Worm (Caenorhabditis elegans): Measurements from ENCODE around the gene wdr-48.

DNA sequence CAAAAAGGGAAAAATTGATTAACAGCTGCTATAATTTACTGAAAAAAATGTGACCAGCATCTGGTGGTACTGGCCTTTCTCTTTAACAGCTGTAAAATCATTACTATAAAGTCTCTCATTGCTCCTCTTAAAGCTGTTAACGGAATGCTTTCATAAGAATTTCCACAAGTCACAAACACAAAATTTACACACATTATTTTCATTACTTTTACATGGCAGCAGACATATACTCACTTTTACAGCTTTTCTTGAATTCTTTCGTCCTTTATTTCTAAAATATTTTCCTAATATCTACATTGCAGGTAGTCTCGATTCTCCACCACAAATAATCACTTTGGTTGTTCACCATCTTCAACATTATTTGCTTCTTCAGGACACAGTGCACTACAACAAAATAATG lies 25.3 kb upstream of the wdr-48 start, which contains the start of gene imph-1:
- TF ChIP-seq B0035.1 (tag; optimal IDR thresholded peaks at IDR 0.05), result no peak
- no peak for TF ChIP-seq F33H1.4 (GFP tag; IDR thresholded peaks at IDR 0.05)
- TF ChIP-seq ztf-26 (tag; optimal IDR thresholded peaks at IDR 0.05), result no peak

Data from whole organism, young adult.